Worm (Caenorhabditis elegans) whole organism, L3 larva: ENCODE data around the gene Y41C4A.9.

Experiments used
- ama-1 ChIP-seq: fragments of 150-350 bp; optimal IDR thresholded peaks from 2 replicates; lab custom pipeline; 2018
- ceh-9 ChIP-seq: sonication (generic microtip); optimal IDR thresholded peaks from 2 replicates; lab custom pipeline; 2018; ENCODE audit warnings: missing biosample characterization, missing genetic modification characterization
- fos-1 ChIP-seq: fragments of 150-350 bp; optimal IDR thresholded peaks from 2 replicates; lab custom pipeline; 2014; ENCODE audit warnings: missing biosample characterization, missing genetic modification characterization
- lin-39 ChIP-seq: fragments of 150-350 bp; optimal IDR thresholded peaks from 2 replicates; lab custom pipeline; 2018; ENCODE audit warnings: missing biosample characterization, missing genetic modification reagents, missing genetic modification characterization
- nhr-11 ChIP-seq: fragments of 150-350 bp; optimal IDR thresholded peaks from 2 replicates; lab custom pipeline; 2014; ENCODE audit warnings: missing biosample characterization, missing genetic modification characterization
- nhr-12 ChIP-seq: fragments of 150-350 bp; optimal IDR thresholded peaks from 2 replicates; lab custom pipeline; 2014; ENCODE audit warnings: missing biosample characterization, missing genetic modification characterization
- nhr-237 ChIP-seq: fragments of 150-350 bp; optimal IDR thresholded peaks from 2 replicates; lab custom pipeline; 2014; ENCODE audit warnings: missing biosample characterization, missing genetic modification characterization
- skn-1 ChIP-seq: fragments of 150-350 bp; optimal IDR thresholded peaks from 2 replicates; lab custom pipeline; 2014; ENCODE audit warnings: missing biosample characterization, missing genetic modification characterization
- unc-62 ChIP-seq: fragments of 150-350 bp; sonication (generic microtip); optimal IDR thresholded peaks from 4 replicates; lab custom pipeline; 2014; ENCODE audit warnings: missing biosample characterization, missing genetic modification reagents, missing genetic modification characterization
- zag-1 ChIP-seq: fragments of 150-350 bp; optimal IDR thresholded peaks from 2 replicates; lab custom pipeline; 2014; ENCODE audit warnings: missing biosample characterization, missing genetic modification characterization

- TF ChIP-seq lin-39 (tag; lab: Kevin White, UChicago) (no peak), nhr-11 (tag; lab: Kevin White, UChicago) (no peak), skn-1 (tag; lab: Kevin White, UChicago) (no peak), ama-1 (lab: Kevin White, UChicago) (no peak), fos-1 (no peak), ceh-9 (no peak), zag-1 (tag; lab: Kevin White, UChicago) (no peak), nhr-237 (tag; lab: Kevin White, UChicago) (no peak), nhr-12 (no peak), unc-62 (GFP tag; lab: Kevin White, UChicago) (no peak)
These were observed 14.5 kb upstream of the Y41C4A.9 start for ce11 chrIII:11732943-11733342.
